Fruit fly (Drosophila melanogaster) whole organism, embryonic: ENCODE results near the gene Ac76E.
A peak's percentile ranks its signal among the peaks of the same experiment; 100 is the strongest.

Experiments
- Adf1 ChIP-seq: fragments of 200-800 bp; sonication (Bioruptor generic); IDR thresholded peaks from 2 replicates; pipeline ENCODE4 v1.3.6; 2022; ENCODE audit warnings: missing biosample characterization, missing genetic modification characterization
- CG10431 ChIP-seq: fragments of 200-800 bp; sonication (Bioruptor generic); optimal IDR thresholded peaks from 3 replicates; lab custom pipeline; 2018; ENCODE audit warnings: missing biosample characterization, mild to moderate bottlenecking, missing genetic modification characterization
- CG11695 ChIP-seq: fragments of 200-800 bp; sonication (Bioruptor generic); IDR thresholded peaks from 3 replicates; pipeline ENCODE4 v1.3.6; 2022; ENCODE audit warnings: missing biosample characterization, missing genetic modification characterization
- CG11696 ChIP-seq: fragments of 200-800 bp; sonication (Bioruptor generic); IDR thresholded peaks from 2 replicates; pipeline ENCODE4 v1.3.6; 2022; ENCODE audit warnings: missing biosample characterization, missing genetic modification characterization
- CG12942 ChIP-seq: fragments of 200-800 bp; sonication (Bioruptor generic); optimal IDR thresholded peaks from 3 replicates; lab custom pipeline; 2016; ENCODE audit warnings: missing biosample characterization, missing genetic modification characterization
- CG14014 ChIP-seq: fragments of 200-800 bp; sonication (Bioruptor generic); IDR thresholded peaks from 2 replicates; pipeline ENCODE4 v1.3.6; 2022; ENCODE audit warnings: missing biosample characterization, missing genetic modification characterization
- CG15479 ChIP-seq: fragments of 200-800 bp; sonication (Bioruptor generic); optimal IDR thresholded peaks from 3 replicates; lab custom pipeline; 2019; ENCODE audit warnings: missing biosample characterization, mild to moderate bottlenecking, missing genetic modification characterization, moderate library complexity
- CG16813 ChIP-seq: fragments of 200-800 bp; sonication (Bioruptor generic); IDR thresholded peaks from 3 replicates; pipeline ENCODE4 v1.3.6; 2022; ENCODE audit warnings: missing biosample characterization, missing genetic modification characterization; ENCODE audit not compliant: partially characterized antibody
- CG17802 ChIP-seq: fragments of 200-800 bp; sonication (Bioruptor generic); optimal IDR thresholded peaks from 2 replicates; lab custom pipeline; 2018; ENCODE audit warnings: missing biosample characterization, mild to moderate bottlenecking, missing genetic modification characterization, moderate library complexity
- CG1832 ChIP-seq: fragments of 200-800 bp; sonication (Bioruptor generic); optimal IDR thresholded peaks from 2 replicates; lab custom pipeline; 2017; ENCODE audit warnings: missing biosample characterization, mild to moderate bottlenecking, missing genetic modification characterization, inconsistent platforms
- CG4730 ChIP-seq: fragments of 200-800 bp; sonication (Bioruptor generic); IDR thresholded peaks from 2 replicates; pipeline ENCODE4 v1.3.6; 2022; ENCODE audit warnings: missing biosample characterization, missing genetic modification characterization
- CG6175 ChIP-seq: fragments of 200-800 bp; sonication (Bioruptor generic); IDR thresholded peaks from 3 replicates; pipeline ENCODE4 v1.3.6; 2022; ENCODE audit warnings: missing biosample characterization, missing genetic modification characterization
- CG6254 ChIP-seq: fragments of 200-800 bp; sonication (Bioruptor generic); optimal IDR thresholded peaks from 3 replicates; lab custom pipeline; 2017; ENCODE audit warnings: mild to moderate bottlenecking, missing biosample characterization, missing genetic modification reagents, missing genetic modification characterization
- CG6272 ChIP-seq: fragments of 200-800 bp; sonication (Bioruptor generic); IDR thresholded peaks from 2 replicates; pipeline ENCODE4 v1.3.6; 2022; ENCODE audit warnings: missing biosample characterization, missing genetic modification characterization
- CG7839 ChIP-seq: fragments of 200-800 bp; sonication (Bioruptor generic); optimal IDR thresholded peaks from 3 replicates; lab custom pipeline; 2018; ENCODE audit warnings: missing biosample characterization, mild to moderate bottlenecking, missing genetic modification characterization, moderate library complexity
- CG9727 ChIP-seq: fragments of 200-800 bp; sonication (Bioruptor generic); optimal IDR thresholded peaks from 3 replicates; lab custom pipeline; 2017; ENCODE audit warnings: missing biosample characterization, mild to moderate bottlenecking, missing genetic modification characterization
- CTCF ChIP-seq: fragments of 200-800 bp; sonication (Bioruptor generic); optimal IDR thresholded peaks from 2 replicates; lab custom pipeline; 2017; ENCODE audit warnings: missing biosample characterization, mild to moderate bottlenecking, missing genetic modification characterization, moderate library complexity
- D19A ChIP-seq: fragments of 200-800 bp; optimal IDR thresholded peaks from 3 replicates; lab custom pipeline; 2019; ENCODE audit warnings: missing biosample characterization, mild to moderate bottlenecking, missing genetic modification characterization, moderate library complexity
- Dbx ChIP-seq: fragments of 200-800 bp; sonication (Bioruptor generic); IDR thresholded peaks from 3 replicates; pipeline ENCODE4 v1.3.6; 2022; ENCODE audit warnings: missing biosample characterization, missing genetic modification characterization
- E2f1 ChIP-seq: fragments of 200-800 bp; sonication (Bioruptor generic); IDR thresholded peaks from 2 replicates; pipeline ENCODE4 v1.3.6; 2022; ENCODE audit warnings: missing biosample characterization, missing genetic modification characterization
- HHEX ChIP-seq: fragments of 200-800 bp; sonication (Bioruptor generic); optimal IDR thresholded peaks from 3 replicates; lab custom pipeline; 2017; ENCODE audit warnings: missing biosample characterization, mild to moderate bottlenecking, missing genetic modification characterization, missing genetic modification reagents
- Hey ChIP-seq: fragments of 200-800 bp; sonication (Bioruptor generic); optimal IDR thresholded peaks from 3 replicates; lab custom pipeline; 2018; ENCODE audit warnings: missing biosample characterization, mild to moderate bottlenecking, missing genetic modification characterization
- Hr3 ChIP-seq: fragments of 200-800 bp; sonication (Bioruptor generic); optimal IDR thresholded peaks from 3 replicates; lab custom pipeline; 2016; ENCODE audit warnings: missing biosample characterization, missing genetic modification characterization
- Mrtf ChIP-seq: fragments of 200-800 bp; sonication (Bioruptor generic); IDR thresholded peaks from 3 replicates; pipeline ENCODE4 v1.3.6; 2022; ENCODE audit warnings: missing biosample characterization, missing genetic modification characterization
- NC2β ChIP-seq: fragments of 200-800 bp; sonication (Bioruptor generic); optimal IDR thresholded peaks from 2 replicates; lab custom pipeline; 2016; ENCODE audit warnings: missing biosample characterization, missing genetic modification characterization
- Ravus ChIP-seq: fragments of 200-800 bp; sonication (Bioruptor generic); IDR thresholded peaks from 2 replicates; pipeline ENCODE4 v1.3.6; 2022; ENCODE audit warnings: missing biosample characterization, missing genetic modification characterization
- Rfx ChIP-seq: fragments of 200-800 bp; sonication (Bioruptor generic); IDR thresholded peaks from 2 replicates; pipeline ENCODE4 v1.3.6; 2022; ENCODE audit warnings: missing biosample characterization, missing genetic modification characterization
- Rx ChIP-seq: fragments of 200-800 bp; sonication (Bioruptor generic); IDR thresholded peaks from 2 replicates; pipeline ENCODE4 v1.3.6; 2022; ENCODE audit warnings: missing biosample characterization, missing genetic modification characterization
- Side ChIP-seq: fragments of 200-800 bp; sonication (Bioruptor generic); optimal IDR thresholded peaks from 2 replicates; lab custom pipeline; 2016; ENCODE audit warnings: missing biosample characterization, missing genetic modification characterization
- Six4 ChIP-seq: fragments of 200-800 bp; sonication (Bioruptor generic); optimal IDR thresholded peaks from 2 replicates; lab custom pipeline; 2016; ENCODE audit warnings: missing biosample characterization, missing genetic modification characterization
- ap ChIP-seq: fragments of 200-800 bp; sonication (Bioruptor generic); IDR thresholded peaks from 2 replicates; pipeline ENCODE4 v1.3.6; 2022; ENCODE audit warnings: missing biosample characterization, missing genetic modification characterization
- cas ChIP-seq: fragments of 200-800 bp; sonication (Bioruptor generic); IDR thresholded peaks from 2 replicates; pipeline ENCODE4 v1.3.6; 2022; ENCODE audit warnings: missing biosample characterization, missing genetic modification characterization
- crp ChIP-seq, 2 experiments: fragments of 200-800 bp; sonication (Bioruptor generic); optimal IDR thresholded peaks; 2 replicates in 1 of 2; 3 replicates in 1 of 2; lab custom pipeline; 2017; ENCODE audit warnings: missing biosample characterization in 2 of 2, missing genetic modification characterization in 2 of 2, mild to moderate bottlenecking in 1 of 2, moderate library complexity in 1 of 2
- dan ChIP-seq: fragments of 200-800 bp; sonication (Bioruptor generic); IDR thresholded peaks from 2 replicates; pipeline ENCODE4 v1.3.6; 2022; ENCODE audit warnings: missing biosample characterization, missing genetic modification characterization
- danr ChIP-seq: fragments of 200-800 bp; sonication (Bioruptor generic); IDR thresholded peaks from 2 replicates; pipeline ENCODE4 v1.3.6; 2022; ENCODE audit warnings: missing biosample characterization, missing genetic modification characterization
- dati ChIP-seq: fragments of 200-800 bp; sonication (Bioruptor generic); IDR thresholded peaks from 2 replicates; pipeline ENCODE4 v1.3.6; 2022; ENCODE audit warnings: missing biosample characterization, missing genetic modification characterization
- fd3F ChIP-seq: fragments of 200-800 bp; sonication (Bioruptor generic); optimal IDR thresholded peaks from 2 replicates; lab custom pipeline; 2018; ENCODE audit warnings: missing biosample characterization, mild to moderate bottlenecking, missing genetic modification characterization, moderate library complexity
- fd96Cb ChIP-seq: fragments of 200-800 bp; sonication (Bioruptor generic); optimal IDR thresholded peaks from 2 replicates; lab custom pipeline; 2018; ENCODE audit warnings: missing biosample characterization, mild to moderate bottlenecking, missing genetic modification characterization, moderate library complexity
- grau ChIP-seq: fragments of 200-800 bp; optimal IDR thresholded peaks from 3 replicates; lab custom pipeline; 2019; ENCODE audit warnings: missing biosample characterization, mild to moderate bottlenecking, missing genetic modification characterization, moderate library complexity
- hb ChIP-seq: fragments of 200-800 bp; sonication (Bioruptor generic); IDR thresholded peaks from 3 replicates; pipeline ENCODE4 v1.3.6; 2022; ENCODE audit warnings: missing biosample characterization, missing genetic modification characterization; ENCODE audit not compliant: partially characterized antibody
- her ChIP-seq: fragments of 200-800 bp; sonication (Bioruptor generic); optimal IDR thresholded peaks from 2 replicates; lab custom pipeline; 2016; ENCODE audit warnings: missing biosample characterization, missing genetic modification characterization
- kah ChIP-seq: fragments of 200-800 bp; sonication (Bioruptor generic); optimal IDR thresholded peaks from 2 replicates; lab custom pipeline; 2018; ENCODE audit warnings: missing biosample characterization, mild to moderate bottlenecking, missing genetic modification characterization
- ken ChIP-seq: fragments of 200-800 bp; sonication (Bioruptor generic); IDR thresholded peaks from 3 replicates; pipeline ENCODE4 v1.3.6; 2022; ENCODE audit warnings: missing biosample characterization, missing genetic modification characterization
- nau ChIP-seq: fragments of 200-800 bp; sonication (Bioruptor generic); optimal IDR thresholded peaks from 3 replicates; lab custom pipeline; 2017; ENCODE audit warnings: missing biosample characterization, mild to moderate bottlenecking, missing genetic modification characterization, missing genetic modification reagents
- repo ChIP-seq: fragments of 200-800 bp; sonication (Bioruptor generic); optimal IDR thresholded peaks from 2 replicates; lab custom pipeline; 2016; ENCODE audit warnings: missing biosample characterization, missing genetic modification characterization
- sisA ChIP-seq: fragments of 200-800 bp; sonication (Bioruptor generic); IDR thresholded peaks from 2 replicates; pipeline ENCODE4 v1.3.6; 2022; ENCODE audit warnings: missing biosample characterization, missing genetic modification characterization
- slbo ChIP-seq: fragments of 200-800 bp; sonication (Bioruptor generic); IDR thresholded peaks from 2 replicates; pipeline ENCODE4 v1.3.6; 2022; ENCODE audit warnings: missing biosample characterization, missing genetic modification characterization
- sna ChIP-seq: fragments of 200-800 bp; sonication (Bioruptor generic); IDR thresholded peaks from 2 replicates; pipeline ENCODE4 v1.3.6; 2022; ENCODE audit warnings: missing biosample characterization, missing genetic modification characterization; ENCODE audit not compliant: partially characterized antibody
- tna ChIP-seq: fragments of 200-800 bp; sonication (Bioruptor generic); IDR thresholded peaks from 2 replicates; pipeline ENCODE4 v1.3.6; 2022; ENCODE audit warnings: missing biosample characterization, missing genetic modification characterization; ENCODE audit not compliant: partially characterized antibody
- vnd ChIP-seq: fragments of 200-800 bp; sonication (Bioruptor generic); IDR thresholded peaks from 3 replicates; pipeline ENCODE4 v1.3.6; 2022; ENCODE audit warnings: missing biosample characterization, missing genetic modification characterization; ENCODE audit not compliant: partially characterized antibody
- z ChIP-seq: fragments of 200-800 bp; sonication (Bioruptor generic); IDR thresholded peaks from 3 replicates; pipeline ENCODE4 v1.3.6; 2022; ENCODE audit warnings: missing biosample characterization, missing genetic modification characterization

Gene Ac76E

DNA sequence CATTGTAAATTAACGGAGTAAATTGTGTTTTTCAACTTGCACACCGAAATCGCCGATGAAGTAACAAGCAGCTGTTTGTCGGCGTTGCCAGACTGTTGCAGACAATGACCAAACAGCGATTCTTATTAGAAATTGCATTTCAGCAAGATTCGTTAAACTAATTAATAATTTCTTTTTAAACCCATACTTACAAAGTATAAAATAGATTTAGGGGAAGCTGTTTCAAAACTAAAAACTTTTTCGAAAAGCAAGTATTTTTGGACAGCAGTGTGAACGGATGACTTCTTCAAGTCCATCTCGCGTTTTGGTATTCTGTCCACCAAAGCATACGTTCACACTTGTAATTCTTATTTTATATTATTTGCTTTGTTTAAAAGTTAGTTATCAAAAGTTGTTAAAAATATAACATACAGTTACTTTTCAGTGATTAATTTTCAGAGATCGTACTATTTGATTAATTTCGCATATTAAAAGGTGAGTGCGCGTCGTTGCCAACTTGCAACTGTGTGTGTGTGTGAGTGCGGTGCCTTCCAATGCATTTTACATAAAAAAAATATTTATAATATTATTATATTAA is 10.6 kb upstream of the Ac76E start, which contains the start of the genes CG8004 and RhoGDI (continued):
- TF ChIP-seq tna (no peak), Hey (no peak), Side (peak; percentile 69), CG6272 (GFP tag; lab: Robert Waterston, UW) (no peak), vnd (GFP tag; lab: Robert Waterston, UW) (no peak), Mrtf (GFP tag; lab: Robert Waterston, UW) (no peak), CG6175 (GFP tag; lab: Robert Waterston, UW) (no peak), CG7839 (tag; lab: Kevin White, UChicago) (peak; percentile 60), Dbx (peak; percentile 51; the same call in 2 of the 3 replicates), CG11696 (GFP tag; lab: Robert Waterston, UW) (no peak), crp (GFP tag; optimal IDR thresholded peaks at IDR 0.05; lab: Kevin White, UChicago) (peak; percentile 74 to 94), Six4 (GFP tag; lab: Kevin White, UChicago) (peak; percentile 44), Rx (GFP tag; lab: Robert Waterston, UW) (peak; percentile 56; the same call in 1 of the 2 replicates), hb (GFP tag; lab: Robert Waterston, UW) (no peak), CG4730 (GFP tag; lab: Robert Waterston, UW) (0 out of 2 replicates have a peak, but pooled peaks have one; percentile 25), sna (GFP tag; lab: Robert Waterston, UW) (0 out of 2 replicates have a peak, but pooled peaks have one; percentile 29), ken (GFP tag; lab: Robert Waterston, UW) (peak; percentile 67; the same call in 1 of the 3 replicates), Rfx (peak; percentile 72), Hr3 (GFP tag; lab: Kevin White, UChicago) (peak; percentile 70), CG12942 (GFP tag; lab: Kevin White, UChicago) (peak; percentile 9), CG11695 (GFP tag; lab: Robert Waterston, UW) (peak; percentile 27; the same call in 1 of the 3 replicates), ap (GFP tag; lab: Robert Waterston, UW) (no peak), repo (GFP tag; lab: Kevin White, UChicago) (peak; percentile 28), CG17802 (tag; lab: Kevin White, UChicago) (peak; percentile 79), sisA (GFP tag; lab: Robert Waterston, UW) (no peak; the same call in none of the 2 replicates), nau (no peak), dati (GFP tag; lab: Robert Waterston, UW) (peak; percentile 8; the same call in 1 of the 2 replicates), z (GFP tag; lab: Robert Waterston, UW) (no peak), dan (no peak), CG1832 (GFP tag; lab: Kevin White, UChicago) (no peak), fd3F (GFP tag; lab: Kevin White, UChicago) (peak; percentile 47), CG10431 (no peak), CG9727 (GFP tag; lab: Kevin White, UChicago) (peak; percentile 55), CG14014 (GFP tag; lab: Robert Waterston, UW) (peak; percentile 59), grau (tag; lab: Kevin White, UChicago) (peak; percentile 72), Ravus (no peak), danr (GFP tag; lab: Robert Waterston, UW) (0 out of 2 replicates have a peak, but pooled peaks have one; percentile 14), her (GFP tag; lab: Kevin White, UChicago) (peak; percentile 36), HHEX (GFP tag; lab: Kevin White, UChicago) (peak; percentile 9), CG6254 (GFP tag; lab: Kevin White, UChicago) (no peak), slbo (GFP tag; lab: Robert Waterston, UW) (peak; percentile 77), CG15479 (GFP tag; lab: Kevin White, UChicago) (no peak), NC2β (GFP tag; lab: Kevin White, UChicago) (peak; percentile 67), cas (GFP tag; lab: Robert Waterston, UW) (no peak), CTCF (GFP tag; lab: Kevin White, UChicago) (peak; percentile 4), E2f1 (GFP tag; lab: Robert Waterston, UW) (peak; percentile 45), kah (no peak), D19A (tag; lab: Kevin White, UChicago) (peak; percentile 16), Adf1 (GFP tag; lab: Robert Waterston, UW) (no peak), fd96Cb (tag; lab: Kevin White, UChicago) (peak; percentile 53), CG16813 (GFP tag; lab: Robert Waterston, UW) (no peak)
